Fruit fly (Drosophila melanogaster): Measurements from ENCODE around the gene CG7173.

DNA sequence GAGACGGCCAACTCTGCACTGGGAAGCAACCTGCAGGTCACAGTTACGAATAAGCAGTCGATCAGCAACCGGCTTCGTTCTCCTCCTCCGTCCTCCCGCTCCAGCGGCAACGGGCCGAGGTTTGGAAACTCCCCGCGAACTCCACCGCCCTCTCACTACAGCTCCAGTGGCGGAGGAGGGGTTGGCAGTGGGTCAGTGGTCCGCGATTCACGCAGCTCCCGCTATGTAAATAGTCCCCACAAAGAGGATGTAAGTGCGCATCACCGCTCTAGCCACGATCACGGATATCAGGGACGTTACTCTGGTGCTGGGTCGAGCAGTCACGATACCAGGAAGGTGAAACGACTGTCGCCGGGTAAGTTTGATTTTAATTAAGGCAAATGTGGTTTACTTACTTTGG is 39.7 kb downstream of the CG7173 start:
- TF ChIP-seq OdsH (GFP tag; optimal IDR thresholded peaks at IDR 0.05): no peak
- TF ChIP-seq dac (GFP tag; optimal IDR thresholded peaks at IDR 0.05): no peak
- TF ChIP-seq CG4318 (GFP tag; optimal IDR thresholded peaks at IDR 0.05): no peak

All from whole organism, prepupa.